Worm (Caenorhabditis elegans): ENCODE data around the gene dnj-18.

Gene dnj-18

ce11 chrIII:4653374-4653773, 44.5 kb upstream of the dnj-18 start:
- TF ChIP-seq snpc-4 (tag; optimal IDR thresholded peaks at IDR 0.05) (no peak), ceh-39 (tag; optimal IDR thresholded peaks at IDR 0.05) (no peak), lsy-2 (tag; optimal IDR thresholded peaks at IDR 0.05) (no peak), mab-5 (tag; optimal IDR thresholded peaks at IDR 0.05) (no peak), elt-3 (tag; optimal IDR thresholded peaks at IDR 0.05) (no peak), unc-62 (GFP tag; optimal IDR thresholded peaks at IDR 0.05) (no peak), ztf-11 (tag; optimal IDR thresholded peaks at IDR 0.05) (no peak), lin-32 (GFP tag; optimal IDR thresholded peaks at IDR 0.05) (no peak), nhr-28 (tag; optimal IDR thresholded peaks at IDR 0.05) (no peak), ceh-43 (GFP tag; optimal IDR thresholded peaks at IDR 0.05) (no peak), sptf-1 (tag; optimal IDR thresholded peaks at IDR 0.05) (no peak), nhr-237 (tag; optimal IDR thresholded peaks at IDR 0.05) (no peak), hlh-1 (tag; optimal IDR thresholded peaks at IDR 0.05) (no peak), blmp-1 (tag; optimal IDR thresholded peaks at IDR 0.05) (no peak), lin-13 (tag; optimal IDR thresholded peaks at IDR 0.05) (no peak), unc-39 (tag; optimal IDR thresholded peaks at IDR 0.05) (no peak), nhr-12 (tag; optimal IDR thresholded peaks at IDR 0.05) (no peak), bed-3 (GFP tag; optimal IDR thresholded peaks at IDR 0.05) (no peak), flh-1 (GFP tag; optimal IDR thresholded peaks at IDR 0.05) (no peak)

- no peak for TF ChIP-seq sem-2 (GFP tag; optimal IDR thresholded peaks at IDR 0.05)
- TF ChIP-seq cnd-1 (tag; optimal IDR thresholded peaks at IDR 0.05): no peak
- TF ChIP-seq lin-13 (tag; optimal IDR thresholded peaks at IDR 0.05): no peak
- no peak for TF ChIP-seq drap-1 (GFP tag; optimal IDR thresholded peaks at IDR 0.05)
- TF ChIP-seq blmp-1 (tag; optimal IDR thresholded peaks at IDR 0.05): no peak
- no peak for TF ChIP-seq elt-1 (tag; optimal IDR thresholded peaks at IDR 0.05; ENCODE audit: borderline replicate concordance, insufficient read depth)
- no peak for TF ChIP-seq ces-1 (GFP tag; optimal IDR thresholded peaks at IDR 0.05)
- TF ChIP-seq unc-120 (tag; optimal IDR thresholded peaks at IDR 0.05; ENCODE audit: poor library complexity, severe bottlenecking): no peak
- no peak for TF ChIP-seq nhr-237 (tag; optimal IDR thresholded peaks at IDR 0.05)
- TF ChIP-seq lsy-2 (tag; optimal IDR thresholded peaks at IDR 0.05): no peak
- TF ChIP-seq lin-32 (GFP tag; optimal IDR thresholded peaks at IDR 0.05): no peak
These were observed 44.0 kb upstream of the dnj-18 start for ce11 chrIII:4653912-4654311.

ce11 chrIII:4655402-4655801, 42.5 kb upstream of the dnj-18 start, which contains the start of gene T23F11.2:
TSS of gene T23F11.2 (minus strand) at chrIII:4655502.
- TF ChIP-seq ceh-43 (GFP tag; optimal IDR thresholded peaks at IDR 0.05) (no peak), elt-1 (tag; optimal IDR thresholded peaks at IDR 0.05; ENCODE audit: borderline replicate concordance, insufficient read depth) (no peak), snpc-4 (tag; optimal IDR thresholded peaks at IDR 0.05) (no peak), drap-1 (GFP tag; optimal IDR thresholded peaks at IDR 0.05) (no peak), pha-4 (tag; optimal IDR thresholded peaks at IDR 0.05) (no peak), lsy-2 (tag; optimal IDR thresholded peaks at IDR 0.05) (no peak), ztf-11 (tag; optimal IDR thresholded peaks at IDR 0.05) (no peak), nhr-28 (tag; optimal IDR thresholded peaks at IDR 0.05) (no peak), sptf-1 (tag; optimal IDR thresholded peaks at IDR 0.05) (no peak), ham-2 (GFP tag; optimal IDR thresholded peaks at IDR 0.05) (no peak), mls-2 (tag; optimal IDR thresholded peaks at IDR 0.05) (no peak), bed-3 (GFP tag; optimal IDR thresholded peaks at IDR 0.05) (no peak), sem-2 (GFP tag; optimal IDR thresholded peaks at IDR 0.05) (no peak), mep-1 (tag; optimal IDR thresholded peaks at IDR 0.05) (no peak)

ce11 chrIII:4656415-4656814, 41.5 kb upstream of the dnj-18 start:
- TF ChIP-seq ces-1 (GFP tag; optimal IDR thresholded peaks at IDR 0.05): peak; percentile 70
- TF ChIP-seq hlh-1 (tag; optimal IDR thresholded peaks at IDR 0.05): no peak

ce11 chrIII:4657386-4657785, 40.5 kb upstream of the dnj-18 start:
- TF ChIP-seq ztf-11 (tag; optimal IDR thresholded peaks at IDR 0.05) (no peak), ces-1 (GFP tag; optimal IDR thresholded peaks at IDR 0.05) (peak; percentile 75), drap-1 (GFP tag; optimal IDR thresholded peaks at IDR 0.05) (no peak)

ce11 chrIII:4658384-4658844, 39.5 kb upstream of the dnj-18 start, which contains the start of gene cdka-1:
TSS of gene cdka-1 (plus strand) at chrIII:4658794.
- TF ChIP-seq ces-1 (GFP tag; optimal IDR thresholded peaks at IDR 0.05) (peak; percentile 16), mep-1 (tag; optimal IDR thresholded peaks at IDR 0.05) (no peak), hlh-1 (tag; optimal IDR thresholded peaks at IDR 0.05) (no peak)

Data from whole organism, mixed stage, embryonic.